Fruit fly (Drosophila melanogaster): Measurements from ENCODE around the gene Svip.

Gene Svip

dm6 chr3L:9349314-9349733 is 9.5 kb upstream of the Svip start, which contains the start of gene PGRP-LF (continued):
- TF ChIP-seq sens (GFP tag) (peak; percentile 45), dpn (GFP tag; optimal IDR thresholded peaks at IDR 0.05) (peak in 1 of 2 experiments; percentile 2), shn (GFP tag; optimal IDR thresholded peaks at IDR 0.05) (no peak), Scr (GFP tag; IDR thresholded peaks at IDR 0.05; ENCODE audit: partially characterized antibody) (no peak; the same call in 1 of the 2 replicates), exex (tag; optimal IDR thresholded peaks at IDR 0.05) (peak; percentile 2), tup (GFP tag; optimal IDR thresholded peaks at IDR 0.05) (no peak), D19B (GFP tag; optimal IDR thresholded peaks at IDR 0.05) (no peak), twi (tag; optimal IDR thresholded peaks at IDR 0.05) (no peak), CG10366 (GFP tag; IDR thresholded peaks at IDR 0.05) (peak; percentile 94), sug (tag; optimal IDR thresholded peaks at IDR 0.05) (peak; percentile 51), Ptx1 (GFP tag; IDR thresholded peaks at IDR 0.05) (no peak), bowl (GFP tag; IDR thresholded peaks at IDR 0.05) (no peak), CG34376 (GFP tag; optimal IDR thresholded peaks at IDR 0.05) (peak; percentile 83), Vsx1 (GFP tag; optimal IDR thresholded peaks at IDR 0.05) (no peak), CG13287 (GFP tag; IDR thresholded peaks at IDR 0.05; ENCODE audit: partially characterized antibody) (peak; percentile 37; the same call in 1 of the 2 replicates), slbo (GFP tag; IDR thresholded peaks at IDR 0.05) (0 out of 2 replicates have a peak, but pooled peaks have one; percentile 17), Nf-YC (tag; optimal IDR thresholded peaks at IDR 0.05) (peak; percentile 68), CG14014 (GFP tag; IDR thresholded peaks at IDR 0.05) (no peak; the same call in 1 of the 2 replicates), CG15269 (tag; optimal IDR thresholded peaks at IDR 0.05) (peak; percentile 36), Sin3A (optimal IDR thresholded peaks at IDR 0.05) (no peak), CG1792 (GFP tag; optimal IDR thresholded peaks at IDR 0.05) (no peak), fru (optimal IDR thresholded peaks at IDR 0.05) (no peak), CG15514 (GFP tag; optimal IDR thresholded peaks at IDR 0.05) (peak; percentile 25), CG10274 (GFP tag; optimal IDR thresholded peaks at IDR 0.05) (no peak), CG9932 (GFP tag; IDR thresholded peaks at IDR 0.05) (peak; percentile 48; the same call in 1 of the 2 replicates), CG3281 (GFP tag; optimal IDR thresholded peaks at IDR 0.05) (no peak), nerfin-1 (tag; optimal IDR thresholded peaks at IDR 0.05) (no peak), CG17802 (tag; optimal IDR thresholded peaks at IDR 0.05) (no peak), Fer1 (GFP tag; optimal IDR thresholded peaks at IDR 0.05) (peak; percentile 52), al (GFP tag; IDR thresholded peaks at IDR 0.05) (0 out of 2 replicates have a peak, but pooled peaks have one; percentile 5), CG3847 (GFP tag; IDR thresholded peaks at IDR 0.05) (no peak), CrebB (tag; optimal IDR thresholded peaks at IDR 0.05) (peak; percentile 10), gt (GFP tag; IDR thresholded peaks at IDR 0.05) (no peak), Hmr (GFP tag; optimal IDR thresholded peaks at IDR 0.05) (peak; percentile 33), Adf1 (GFP tag; IDR thresholded peaks at IDR 0.05) (peak; percentile 70; the same call in 1 of the 2 replicates), nom (GFP tag; optimal IDR thresholded peaks at IDR 0.05) (no peak), CG12769 (tag; optimal IDR thresholded peaks at IDR 0.05) (peak; percentile 70), CG7271 (tag; optimal IDR thresholded peaks at IDR 0.05) (no peak), CoRest (tag; optimal IDR thresholded peaks at IDR 0.05) (peak; percentile 24), B-H2 (GFP tag; optimal IDR thresholded peaks at IDR 0.05) (peak; percentile 64), CG4360 (GFP tag; IDR thresholded peaks at IDR 0.05) (no peak), CG17385 (GFP tag; optimal IDR thresholded peaks at IDR 0.05) (peak; percentile 30), unc-4 (GFP tag; IDR thresholded peaks at IDR 0.05; ENCODE audit: partially characterized antibody) (no peak), YL-1 (GFP tag; optimal IDR thresholded peaks at IDR 0.05) (peak; percentile 10), ranshi (GFP tag; IDR thresholded peaks at IDR 0.05) (no peak), CG4404 (GFP tag; IDR thresholded peaks at IDR 0.05) (no peak), esg (GFP tag; conservative IDR thresholded peaks at IDR 0.05) (no peak), pros (GFP tag; optimal IDR thresholded peaks at IDR 0.05) (peak; percentile 58), CG10147 (GFP tag; optimal IDR thresholded peaks at IDR 0.05) (peak; percentile 2), lbe (GFP tag; optimal IDR thresholded peaks at IDR 0.05) (peak; percentile 54), CG2120 (GFP tag; optimal IDR thresholded peaks at IDR 0.05) (peak; percentile 57)
